Fruit fly (Drosophila melanogaster): ENCODE data around the gene CG2680.

DNA sequence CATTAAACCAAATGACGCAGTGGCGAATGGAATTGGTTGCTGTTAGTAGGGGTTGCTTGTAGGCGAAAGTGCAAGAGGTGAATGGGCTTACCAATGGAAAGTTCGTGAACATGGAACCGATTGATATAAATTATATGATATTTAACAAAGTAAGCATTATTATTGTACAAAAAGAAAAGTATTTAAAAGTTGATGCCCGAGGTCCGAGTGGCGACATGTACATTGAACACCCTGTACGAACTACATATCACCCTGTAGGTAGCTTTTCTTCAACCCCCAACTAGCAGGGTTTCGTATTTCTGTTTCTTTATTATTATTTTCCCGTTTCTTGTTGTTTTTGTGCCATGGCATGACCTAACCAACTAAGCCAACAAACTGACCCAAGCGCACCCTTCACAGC lies 50.0 kb downstream of the CG2680 start:
- TF ChIP-seq CG10274 (GFP tag; optimal IDR thresholded peaks at IDR 0.05) = no peak
- TF ChIP-seq MESR4 (GFP tag; optimal IDR thresholded peaks at IDR 0.05) = no peak
- no peak for TF ChIP-seq trh (GFP tag; optimal IDR thresholded peaks at IDR 0.05)
- TF ChIP-seq CG10462 (GFP tag; optimal IDR thresholded peaks at IDR 0.05) = no peak
- no peak for TF ChIP-seq p53 (GFP tag; optimal IDR thresholded peaks at IDR 0.05)
- no peak for TF ChIP-seq CG11696 (GFP tag; IDR thresholded peaks at IDR 0.05)
- no peak for TF ChIP-seq CG17829 (tag; optimal IDR thresholded peaks at IDR 0.05)
- no peak for TF ChIP-seq Hr3 (GFP tag; optimal IDR thresholded peaks at IDR 0.05)
- no peak for TF ChIP-seq Dll (GFP tag; IDR thresholded peaks at IDR 0.05; ENCODE audit: partially characterized antibody)
- no peak for TF ChIP-seq CG17361 (GFP tag; IDR thresholded peaks at IDR 0.05)
- TF ChIP-seq ERR (GFP tag; optimal IDR thresholded peaks at IDR 0.05) = no peak

Data from whole organism, embryonic.